Worm (Caenorhabditis elegans): ENCODE data around the gene ncx-1.

Gene ncx-1

ce11 chrV:20126637-20127036, 6.2 kb upstream of the ncx-1 start:
- peak; percentile 87 for TF ChIP-seq set-16 (GFP tag; IDR thresholded peaks at IDR 0.05)
- no peak for TF ChIP-seq daf-8 (GFP tag; IDR thresholded peaks at IDR 0.05)
- 0 out of 2 replicates have a peak, but pooled peaks have one; percentile 54 for TF ChIP-seq egl-43 (GFP tag; IDR thresholded peaks at IDR 0.05)

ce11 chrV:20125137-20125536, 4.7 kb upstream of the ncx-1 start:
- TF ChIP-seq Y105C5A.15 (GFP tag; IDR thresholded peaks at IDR 0.05), result no peak
- TF ChIP-seq nhr-102 (tag; optimal IDR thresholded peaks at IDR 0.05), result no peak
- no peak for TF ChIP-seq pha-4 (GFP tag; IDR thresholded peaks at IDR 0.05)
- TF ChIP-seq pha-4 (tag; optimal IDR thresholded peaks at IDR 0.05), result no peak
- TF ChIP-seq nhr-41 (GFP tag; IDR thresholded peaks at IDR 0.05), result no peak
- peak; percentile 71; the same call in 1 of the 2 replicates for TF ChIP-seq F44E2.7 (GFP tag; IDR thresholded peaks at IDR 0.05)
- no peak for TF ChIP-seq ces-1 (GFP tag; optimal IDR thresholded peaks at IDR 0.05)
- TF ChIP-seq vab-7 (GFP tag; IDR thresholded peaks at IDR 0.05), result peak; percentile 28; the same call in 1 of the 2 replicates
- TF ChIP-seq set-16 (GFP tag; IDR thresholded peaks at IDR 0.05), result peak; percentile 83
- no peak for TF ChIP-seq nhr-10 (tag; optimal IDR thresholded peaks at IDR 0.05)
- TF ChIP-seq aha-1 (tag), result peak; percentile 47
- 0 out of 2 replicates have a peak, but pooled peaks have one; percentile 40 for TF ChIP-seq egl-43 (GFP tag; IDR thresholded peaks at IDR 0.05)

- peak; percentile 13 for TF ChIP-seq aha-1 (tag)
- TF ChIP-seq hmg-1.1 (GFP tag; IDR thresholded peaks at IDR 0.05), result no peak
- peak; percentile 65 for TF ChIP-seq set-16 (GFP tag; IDR thresholded peaks at IDR 0.05)
- 0 out of 2 replicates have a peak, but pooled peaks have one; percentile 64 for TF ChIP-seq F44E2.7 (GFP tag; IDR thresholded peaks at IDR 0.05)
- TF ChIP-seq php-3 (GFP tag; IDR thresholded peaks at IDR 0.05), result 0 out of 2 replicates have a peak, but pooled peaks have one; percentile 27
These were observed 3.9 kb upstream of the ncx-1 start for ce11 chrV:20124393-20124792.

ce11 chrV:20123616-20124015, 3.1 kb upstream of the ncx-1 start:
- TF ChIP-seq vab-7 (GFP tag; IDR thresholded peaks at IDR 0.05) (0 out of 2 replicates have a peak, but pooled peaks have one; percentile 10), madf-5 (GFP tag; IDR thresholded peaks at IDR 0.05) (0 out of 4 replicates have a peak, but pooled peaks of 1 of the 2 experiments have one; percentile 30), F37D6.2 (tag; optimal IDR thresholded peaks at IDR 0.05) (no peak), ceh-82 (tag; optimal IDR thresholded peaks at IDR 0.05) (no peak), snpc-4 (tag; optimal IDR thresholded peaks at IDR 0.05) (no peak), nhr-11 (tag; optimal IDR thresholded peaks at IDR 0.05) (no peak), zag-1 (tag; optimal IDR thresholded peaks at IDR 0.05) (no peak), ctbp-1 (GFP tag; IDR thresholded peaks at IDR 0.05) (no peak), unc-62 (GFP tag; optimal IDR thresholded peaks at IDR 0.05 in 1 of 2) (no peak), unc-62 (tag; optimal IDR thresholded peaks at IDR 0.05) (no peak), D1046.2 (GFP tag; IDR thresholded peaks at IDR 0.05) (no peak), ztf-11 (tag; optimal IDR thresholded peaks at IDR 0.05) (no peak), F44E2.7 (GFP tag; IDR thresholded peaks at IDR 0.05) (0 out of 2 replicates have a peak, but pooled peaks have one; percentile 55), lin-29 (GFP tag; IDR thresholded peaks at IDR 0.05) (no peak), daf-19 (GFP tag; conservative IDR thresholded peaks at IDR 0.05) (no peak), hmg-1.1 (GFP tag; IDR thresholded peaks at IDR 0.05) (no peak), aly-2 (tag; optimal IDR thresholded peaks at IDR 0.05) (no peak), zfp-3 (GFP tag; conservative IDR thresholded peaks at IDR 0.05) (no peak), ceh-28 (tag; optimal IDR thresholded peaks at IDR 0.05) (no peak), saeg-2 (GFP tag; IDR thresholded peaks at IDR 0.05) (no peak), daf-8 (GFP tag; IDR thresholded peaks at IDR 0.05) (no peak), set-16 (GFP tag; IDR thresholded peaks at IDR 0.05) (peak; percentile 39; the same call in 1 of the 2 replicates), unc-39 (tag; optimal IDR thresholded peaks at IDR 0.05) (no peak), lin-1 (GFP tag; IDR thresholded peaks at IDR 0.05) (no peak), unc-130 (GFP tag; optimal IDR thresholded peaks at IDR 0.05) (no peak), madf-9 (GFP tag; conservative IDR thresholded peaks at IDR 0.05) (no peak), php-3 (GFP tag; IDR thresholded peaks at IDR 0.05) (no peak), tra-1 (GFP tag; IDR thresholded peaks at IDR 0.05) (no peak), snpc-1.2 (GFP tag; IDR thresholded peaks at IDR 0.05) (no peak), cey-2 (tag; optimal IDR thresholded peaks at IDR 0.05; ENCODE audit: borderline replicate concordance, insufficient read depth) (no peak), dmd-9 (GFP tag; IDR thresholded peaks at IDR 0.05) (no peak), nhr-76 (tag; optimal IDR thresholded peaks at IDR 0.05) (no peak), mxl-3 (GFP tag; optimal IDR thresholded peaks at IDR 0.05) (no peak), skn-1 (tag; optimal IDR thresholded peaks at IDR 0.05) (no peak), hlh-30 (tag; optimal IDR thresholded peaks at IDR 0.05; ENCODE audit: insufficient read depth) (no peak), Y105C5A.15 (GFP tag; IDR thresholded peaks at IDR 0.05) (no peak)
